Fruit fly (Drosophila melanogaster) whole organism, embryonic: ENCODE results near the gene Gyc89Da.

ENCODE experiments used
- Bteb2 ChIP-seq: fragments of 200-800 bp; sonication (Bioruptor generic); optimal IDR thresholded peaks from 2 replicates; lab custom pipeline; 2016; ENCODE audit warnings: missing biosample characterization, missing genetic modification characterization
- CG10321 ChIP-seq: fragments of 200-800 bp; sonication (Bioruptor generic); IDR thresholded peaks from 2 replicates; pipeline ENCODE4 v1.3.6; 2022; ENCODE audit warnings: missing biosample characterization, missing genetic modification characterization
- CG11247 ChIP-seq: fragments of 200-800 bp; sonication (Bioruptor generic); IDR thresholded peaks from 2 replicates; pipeline ENCODE4 v1.3.6; 2022; ENCODE audit warnings: missing biosample characterization, missing genetic modification characterization
- CG14860 ChIP-seq: fragments of 200-800 bp; sonication (Bioruptor generic); IDR thresholded peaks from 3 replicates; pipeline ENCODE4 v1.3.6; 2022; ENCODE audit warnings: missing biosample characterization, missing genetic modification characterization; ENCODE audit not compliant: partially characterized antibody
- CG14965 ChIP-seq: fragments of 200-800 bp; sonication (Bioruptor generic); optimal IDR thresholded peaks from 2 replicates; lab custom pipeline; 2016; ENCODE audit warnings: missing biosample characterization, missing genetic modification characterization, borderline replicate concordance
- CG15514 ChIP-seq: fragments of 200-800 bp; sonication (Bioruptor generic); optimal IDR thresholded peaks from 3 replicates; lab custom pipeline; 2017; ENCODE audit warnings: missing biosample characterization, missing genetic modification characterization, mild to moderate bottlenecking, moderate library complexity, missing genetic modification reagents
- CG15696 ChIP-seq: fragments of 200-800 bp; sonication (Bioruptor generic); optimal IDR thresholded peaks from 2 replicates; lab custom pipeline; 2019; ENCODE audit warnings: missing biosample characterization, mild to moderate bottlenecking, missing genetic modification characterization, moderate library complexity
- CG17829 ChIP-seq: fragments of 200-800 bp; optimal IDR thresholded peaks from 2 replicates; lab custom pipeline; 2019; ENCODE audit warnings: missing biosample characterization, mild to moderate bottlenecking, missing genetic modification characterization, moderate library complexity
- CG1832 ChIP-seq: fragments of 200-800 bp; sonication (Bioruptor generic); optimal IDR thresholded peaks from 2 replicates; lab custom pipeline; 2017; ENCODE audit warnings: missing biosample characterization, mild to moderate bottlenecking, missing genetic modification characterization, inconsistent platforms
- CG2116 ChIP-seq: fragments of 200-800 bp; sonication (Bioruptor generic); optimal IDR thresholded peaks from 3 replicates; lab custom pipeline; 2018; ENCODE audit warnings: missing biosample characterization, mild to moderate bottlenecking, missing genetic modification characterization
- CG2875 ChIP-seq: fragments of 200-800 bp; sonication (Bioruptor generic); optimal IDR thresholded peaks from 2 replicates; lab custom pipeline; 2017; ENCODE audit warnings: missing biosample characterization, mild to moderate bottlenecking, missing genetic modification characterization, missing genetic modification reagents
- CG32532 ChIP-seq: fragments of 200-800 bp; sonication (Bioruptor generic); IDR thresholded peaks from 2 replicates; pipeline ENCODE4 v1.3.6; 2022; ENCODE audit warnings: missing biosample characterization, missing genetic modification characterization
- CG33213 ChIP-seq: fragments of 200-800 bp; sonication (Bioruptor generic); optimal IDR thresholded peaks from 3 replicates; lab custom pipeline; 2016; ENCODE audit warnings: missing biosample characterization, missing genetic modification characterization
- CG34422 ChIP-seq: fragments of 200-800 bp; sonication (Bioruptor generic); IDR thresholded peaks from 3 replicates; pipeline ENCODE4 v1.3.6; 2022; ENCODE audit warnings: missing biosample characterization, missing genetic modification characterization
- CG3726 ChIP-seq: fragments of 200-800 bp; sonication (Bioruptor generic); IDR thresholded peaks from 3 replicates; pipeline ENCODE4, ENCODE4 v1.3.6; 2022; ENCODE audit warnings: missing biosample characterization, missing genetic modification characterization
- CG3838 ChIP-seq: fragments of 200-800 bp; sonication (Bioruptor generic); optimal IDR thresholded peaks from 3 replicates; lab custom pipeline; 2016; ENCODE audit warnings: missing biosample characterization, missing genetic modification characterization
- CG4360 ChIP-seq: fragments of 200-800 bp; sonication (Bioruptor generic); IDR thresholded peaks from 2 replicates; pipeline ENCODE4 v1.3.6; 2022; ENCODE audit warnings: missing biosample characterization, missing genetic modification characterization
- CG6254 ChIP-seq: fragments of 200-800 bp; sonication (Bioruptor generic); optimal IDR thresholded peaks from 3 replicates; lab custom pipeline; 2017; ENCODE audit warnings: mild to moderate bottlenecking, missing biosample characterization, missing genetic modification reagents, missing genetic modification characterization
- CG6689 ChIP-seq: fragments of 200-800 bp; sonication (Bioruptor generic); IDR thresholded peaks from 2 replicates; pipeline ENCODE4 v1.3.6; 2022; ENCODE audit warnings: missing biosample characterization, missing genetic modification characterization
- CG7786 ChIP-seq: fragments of 200-800 bp; sonication (Bioruptor generic); optimal IDR thresholded peaks from 2 replicates; lab custom pipeline; 2016; ENCODE audit warnings: missing biosample characterization, missing genetic modification characterization
- CG7987 ChIP-seq: fragments of 200-800 bp; sonication (Bioruptor generic); optimal IDR thresholded peaks from 2 replicates; lab custom pipeline; 2018; ENCODE audit warnings: missing biosample characterization, mild to moderate bottlenecking, missing genetic modification characterization, moderate library complexity
- Camta ChIP-seq: fragments of 200-800 bp; sonication (Bioruptor generic); optimal IDR thresholded peaks from 2 replicates; lab custom pipeline; 2016; ENCODE audit warnings: missing biosample characterization, missing genetic modification characterization
- Dip3 ChIP-seq: fragments of 200-800 bp; sonication (Bioruptor generic); optimal IDR thresholded peaks from 3 replicates; lab custom pipeline; 2016; ENCODE audit warnings: missing biosample characterization, missing genetic modification characterization
- Dll ChIP-seq: fragments of 200-800 bp; sonication (Bioruptor generic); IDR thresholded peaks from 4 replicates; pipeline ENCODE4 v1.3.6; 2022; ENCODE audit warnings: missing biosample characterization, missing genetic modification characterization; ENCODE audit not compliant: partially characterized antibody
- Doc3 ChIP-seq: fragments of 200-800 bp; sonication (Bioruptor generic); IDR thresholded peaks from 3 replicates; pipeline ENCODE4 v1.3.6; 2022; ENCODE audit warnings: missing biosample characterization, missing genetic modification characterization; ENCODE audit not compliant: partially characterized antibody
- HLH4C ChIP-seq: fragments of 200-800 bp; sonication (Bioruptor generic); IDR thresholded peaks from 3 replicates; pipeline ENCODE4 v1.3.6; 2022; ENCODE audit warnings: missing biosample characterization, missing genetic modification characterization; ENCODE audit not compliant: partially characterized antibody
- Mes4 ChIP-seq: fragments of 200-800 bp; sonication (Bioruptor generic); optimal IDR thresholded peaks from 2 replicates; lab custom pipeline; 2016; ENCODE audit warnings: missing biosample characterization, missing genetic modification characterization
- Myb ChIP-seq: fragments of 200-800 bp; sonication (Bioruptor generic); optimal IDR thresholded peaks from 2 replicates; lab custom pipeline; 2016; ENCODE audit warnings: missing biosample characterization, missing genetic modification characterization
- Nf-YC ChIP-seq: fragments of 200-800 bp; optimal IDR thresholded peaks from 3 replicates; lab custom pipeline; 2019; ENCODE audit warnings: missing biosample characterization, mild to moderate bottlenecking, missing genetic modification characterization, moderate library complexity
- Ptx1 ChIP-seq: fragments of 200-800 bp; sonication (Bioruptor generic); IDR thresholded peaks from 2 replicates; pipeline ENCODE4 v1.3.6; 2022; ENCODE audit warnings: missing biosample characterization, missing genetic modification characterization
- Side ChIP-seq: fragments of 200-800 bp; sonication (Bioruptor generic); optimal IDR thresholded peaks from 2 replicates; lab custom pipeline; 2016; ENCODE audit warnings: missing biosample characterization, missing genetic modification characterization
- Sin3A ChIP-seq: fragments of >200 bp; optimal IDR thresholded peaks from 2 replicates; lab custom pipeline; 2018
- Xbp1 ChIP-seq: fragments of 200-800 bp; sonication (Bioruptor generic); optimal IDR thresholded peaks from 3 replicates; lab custom pipeline; 2016; ENCODE audit warnings: missing biosample characterization, mild to moderate bottlenecking, missing genetic modification characterization
- aop ChIP-seq: fragments of 200-800 bp; sonication (Bioruptor generic); IDR thresholded peaks from 2 replicates; pipeline ENCODE4 v1.3.6; 2022; ENCODE audit warnings: missing biosample characterization, missing genetic modification characterization
- bab2 ChIP-seq: fragments of 200-800 bp; sonication (Bioruptor generic); optimal IDR thresholded peaks from 2 replicates; lab custom pipeline; 2016; ENCODE audit warnings: missing biosample characterization, missing genetic modification characterization
- bsh ChIP-seq, 2 experiments: fragments of 200-800 bp; sonication (Bioruptor generic); optimal IDR thresholded peaks; 2 replicates each; lab custom pipeline; 2017 to 2018; ENCODE audit warnings: mild to moderate bottlenecking in 2 of 2, missing biosample characterization in 2 of 2, missing genetic modification characterization in 2 of 2, moderate library complexity in 1 of 2
- caup ChIP-seq: fragments of 200-800 bp; sonication (Bioruptor generic); optimal IDR thresholded peaks from 3 replicates; lab custom pipeline; 2017; ENCODE audit warnings: missing biosample characterization, mild to moderate bottlenecking, missing genetic modification characterization, moderate library complexity; ENCODE audit not compliant: severe bottlenecking
- crol ChIP-seq: fragments of 200-800 bp; sonication (Bioruptor generic); IDR thresholded peaks from 2 replicates; pipeline ENCODE4 v1.3.6; 2022; ENCODE audit warnings: missing biosample characterization, missing genetic modification characterization
- da ChIP-seq: fragments of 200-800 bp; sonication (Bioruptor generic); optimal IDR thresholded peaks from 2 replicates; lab custom pipeline; 2016; ENCODE audit warnings: missing biosample characterization, missing genetic modification characterization
- eyg ChIP-seq: fragments of 200-800 bp; sonication (Bioruptor generic); optimal IDR thresholded peaks from 3 replicates; lab custom pipeline; 2016; ENCODE audit warnings: missing biosample characterization, missing genetic modification characterization
- gcm ChIP-seq: fragments of 200-800 bp; sonication (Bioruptor generic); optimal IDR thresholded peaks from 2 replicates; lab custom pipeline; 2019; ENCODE audit warnings: missing biosample characterization, mild to moderate bottlenecking, missing genetic modification characterization, moderate library complexity
- lola ChIP-seq, 3 experiments: fragments of >200 bp in 2 of 3; fragments of 200-800 bp in 1 of 3; sonication (Bioruptor generic) in 1 of 3; optimal IDR thresholded peaks; 2 replicates each; lab custom pipeline; 2017 to 2019; ENCODE audit warnings: missing biosample characterization in 3 of 3, missing genetic modification characterization in 3 of 3, mild to moderate bottlenecking in 1 of 3, moderate library complexity in 1 of 3
- mld ChIP-seq: fragments of 200-800 bp; sonication (Bioruptor generic); IDR thresholded peaks from 3 replicates; pipeline ENCODE4 v1.3.6; 2022; ENCODE audit warnings: missing biosample characterization, missing genetic modification characterization; ENCODE audit not compliant: partially characterized antibody
- nom ChIP-seq: fragments of 200-800 bp; sonication (Bioruptor generic); optimal IDR thresholded peaks from 2 replicates; lab custom pipeline; 2017; ENCODE audit warnings: missing biosample characterization, missing genetic modification characterization, mild to moderate bottlenecking, moderate library complexity, missing genetic modification reagents
- pfk ChIP-seq: fragments of 200-800 bp; sonication (Bioruptor generic); optimal IDR thresholded peaks from 2 replicates; lab custom pipeline; 2018; ENCODE audit warnings: missing biosample characterization, mild to moderate bottlenecking, missing genetic modification characterization, moderate library complexity
- phol ChIP-seq: fragments of 200-800 bp; sonication (Bioruptor generic); optimal IDR thresholded peaks from 3 replicates; lab custom pipeline; 2018; ENCODE audit warnings: missing biosample characterization, mild to moderate bottlenecking, missing genetic modification characterization, moderate library complexity
- ranshi ChIP-seq: fragments of 200-800 bp; sonication (Bioruptor generic); IDR thresholded peaks from 2 replicates; pipeline ENCODE4 v1.3.6; 2022; ENCODE audit warnings: missing biosample characterization, missing genetic modification characterization
- tio ChIP-seq: fragments of 200-800 bp; sonication (Bioruptor generic); optimal IDR thresholded peaks from 2 replicates; lab custom pipeline; 2017; ENCODE audit warnings: missing biosample characterization, missing genetic modification characterization, inconsistent platforms
- yki ChIP-seq: fragments of >200 bp; optimal IDR thresholded peaks from 3 replicates; lab custom pipeline; 2018
- zfh1 ChIP-seq: fragments of 200-800 bp; sonication (Bioruptor generic); IDR thresholded peaks from 3 replicates; pipeline ENCODE4 v1.3.6; 2022; ENCODE audit warnings: missing biosample characterization, missing genetic modification characterization

The Gyc89Da gene

DNA sequence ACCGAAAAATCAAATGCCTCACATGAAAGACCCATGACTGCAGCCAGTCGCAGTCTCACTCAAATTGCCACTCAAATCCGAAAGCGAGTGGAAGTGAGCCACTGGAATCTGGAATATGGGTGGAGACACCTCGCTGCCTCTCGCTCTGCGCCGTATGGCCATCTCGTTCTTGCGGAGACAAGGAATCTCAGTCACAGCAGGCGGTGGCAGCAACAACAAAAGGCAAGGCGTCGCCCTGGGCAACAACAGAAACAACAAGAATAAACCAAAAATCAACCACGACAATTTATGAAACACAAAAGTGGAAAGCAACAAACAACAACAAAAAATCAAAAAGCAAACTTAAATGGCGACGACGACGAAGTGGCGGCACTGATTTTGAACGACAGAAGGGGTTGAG is 49.1 kb upstream of the Gyc89Da start (continued):
- no peak for TF ChIP-seq Doc3 (GFP tag; lab: Robert Waterston, UW)
- TF ChIP-seq Mes4 = no peak
- no peak for TF ChIP-seq CG3726
- no peak for TF ChIP-seq Bteb2 (GFP tag; lab: Kevin White, UChicago)
- no peak for TF ChIP-seq CG15514 (GFP tag; lab: Kevin White, UChicago)
- no peak for TF ChIP-seq lola (GFP tag; optimal IDR thresholded peaks at IDR 0.05; lab: Kevin White, UChicago)
- TF ChIP-seq da (GFP tag; lab: Kevin White, UChicago) = no peak
- no peak for TF ChIP-seq Side
- no peak for TF ChIP-seq Myb
- TF ChIP-seq pfk (GFP tag; lab: Kevin White, UChicago) = peak; percentile 88
- no peak for TF ChIP-seq Dll (GFP tag; lab: Robert Waterston, UW)
- TF ChIP-seq mld (GFP tag; lab: Robert Waterston, UW) = no peak
- no peak for TF ChIP-seq Sin3A (lab: Kevin White, UChicago)
- no peak for TF ChIP-seq CG14860 (GFP tag; lab: Robert Waterston, UW)
- TF ChIP-seq CG2875 (GFP tag; lab: Kevin White, UChicago) = no peak
- peak; percentile 92 for TF ChIP-seq CG10321 (GFP tag; lab: Robert Waterston, UW)
- TF ChIP-seq nom (GFP tag; lab: Kevin White, UChicago) = peak; percentile 37
- no peak for TF ChIP-seq CG7987 (GFP tag; lab: Kevin White, UChicago)
- no peak for TF ChIP-seq CG17829 (tag; lab: Kevin White, UChicago)
- TF ChIP-seq eyg = no peak
- TF ChIP-seq Xbp1 (GFP tag; lab: Kevin White, UChicago) = no peak
- TF ChIP-seq phol = peak; percentile 12
- TF ChIP-seq CG34422 (GFP tag; lab: Robert Waterston, UW) = no peak
- TF ChIP-seq Nf-YC (tag; lab: Kevin White, UChicago) = peak; percentile 94
- TF ChIP-seq gcm (GFP tag; lab: Kevin White, UChicago) = no peak
- TF ChIP-seq bsh (GFP tag; optimal IDR thresholded peaks at IDR 0.05; lab: Kevin White, UChicago) = no peak
- no peak for TF ChIP-seq zfh1 (GFP tag; lab: Robert Waterston, UW)
- TF ChIP-seq Camta = no peak
- TF ChIP-seq CG14965 (GFP tag; lab: Kevin White, UChicago) = no peak
- TF ChIP-seq CG7786 = no peak
- no peak for TF ChIP-seq aop
- no peak for TF ChIP-seq CG32532 (GFP tag; lab: Robert Waterston, UW)
- TF ChIP-seq yki (lab: Kevin White, UChicago) = no peak
- no peak for TF ChIP-seq Ptx1 (GFP tag; lab: Robert Waterston, UW)
- TF ChIP-seq CG33213 (GFP tag; lab: Kevin White, UChicago) = no peak
- TF ChIP-seq caup (GFP tag; lab: Kevin White, UChicago) = no peak
- peak; percentile 90 for TF ChIP-seq CG1832 (GFP tag; lab: Kevin White, UChicago)
- TF ChIP-seq Dip3 (GFP tag; lab: Kevin White, UChicago) = no peak
- no peak for TF ChIP-seq ranshi
- TF ChIP-seq CG15696 = no peak
- TF ChIP-seq CG3838 (GFP tag; lab: Kevin White, UChicago) = no peak
- no peak for TF ChIP-seq CG2116 (GFP tag; lab: Kevin White, UChicago)
- TF ChIP-seq crol (GFP tag; lab: Robert Waterston, UW) = 0 out of 2 replicates have a peak, but pooled peaks have one; percentile 19
- TF ChIP-seq CG6254 (GFP tag; lab: Kevin White, UChicago) = no peak
- TF ChIP-seq bab2 (GFP tag; lab: Kevin White, UChicago) = no peak
- TF ChIP-seq CG4360 = peak; percentile 98
- TF ChIP-seq tio (GFP tag; lab: Kevin White, UChicago) = no peak
- no peak for TF ChIP-seq HLH4C
- no peak for TF ChIP-seq CG11247
- TF ChIP-seq CG6689 (GFP tag; lab: Robert Waterston, UW) = no peak
